Worm (Caenorhabditis elegans): ENCODE results near the gene srbc-16.

srbc-16 gene

ce11 chrV:2199594-2199993 lies 17.8 kb downstream of the srbc-16 start:
- TF ChIP-seq klf-2 (GFP tag; conservative IDR thresholded peaks at IDR 0.05) (no peak), cog-1 (tag; optimal IDR thresholded peaks at IDR 0.05) (no peak), ref-1 (GFP tag; conservative IDR thresholded peaks at IDR 0.05) (no peak), med-1 (GFP tag; optimal IDR thresholded peaks at IDR 0.05; ENCODE audit: insufficient read depth) (no peak), ztf-29 (GFP tag; IDR thresholded peaks at IDR 0.05) (no peak), ztf-23 (GFP tag; IDR thresholded peaks at IDR 0.05) (no peak), tab-1 (GFP tag; IDR thresholded peaks at IDR 0.05) (no peak), flt-1 (GFP tag; IDR thresholded peaks at IDR 0.05) (no peak), T22C8.4 (GFP tag; IDR thresholded peaks at IDR 0.05) (no peak)

ce11 chrV:2200402-2200801 lies 18.6 kb downstream of the srbc-16 start:
- TF ChIP-seq med-1 (GFP tag; optimal IDR thresholded peaks at IDR 0.05; ENCODE audit: insufficient read depth): no peak
- TF ChIP-seq flt-1 (GFP tag; IDR thresholded peaks at IDR 0.05): no peak
- no peak for TF ChIP-seq tab-1 (GFP tag; IDR thresholded peaks at IDR 0.05)
- TF ChIP-seq cog-1 (tag; optimal IDR thresholded peaks at IDR 0.05): no peak
- no peak for TF ChIP-seq ref-1 (GFP tag; conservative IDR thresholded peaks at IDR 0.05)
- no peak for TF ChIP-seq T22C8.4 (GFP tag; IDR thresholded peaks at IDR 0.05)

ce11 chrV:2201240-2201639 lies 19.4 kb downstream of the srbc-16 start, which contains the start of gene cyp-32B1:
Gene cyp-32B1, minus strand, starts transcription at chrV:2201415.
- TF ChIP-seq ztf-23 (GFP tag; IDR thresholded peaks at IDR 0.05) (no peak), T22C8.4 (GFP tag; IDR thresholded peaks at IDR 0.05) (no peak), med-1 (GFP tag; optimal IDR thresholded peaks at IDR 0.05; ENCODE audit: insufficient read depth) (no peak), cog-1 (tag; optimal IDR thresholded peaks at IDR 0.05) (no peak), flt-1 (GFP tag; IDR thresholded peaks at IDR 0.05) (no peak), tab-1 (GFP tag; IDR thresholded peaks at IDR 0.05) (no peak), ztf-29 (GFP tag; IDR thresholded peaks at IDR 0.05) (no peak)

ce11 chrV:2204080-2204479 lies 22.2 kb downstream of the srbc-16 start, which contains the start of gene cyp-33C12:
Gene cyp-33C12, minus strand, starts transcription at chrV:2204400.
- no peak for TF ChIP-seq cog-1 (tag; optimal IDR thresholded peaks at IDR 0.05)
- TF ChIP-seq flt-1 (GFP tag; IDR thresholded peaks at IDR 0.05): no peak
- no peak for TF ChIP-seq med-1 (GFP tag; optimal IDR thresholded peaks at IDR 0.05; ENCODE audit: insufficient read depth)
- TF ChIP-seq ref-1 (GFP tag; conservative IDR thresholded peaks at IDR 0.05): no peak
- no peak for TF ChIP-seq T22C8.4 (GFP tag; IDR thresholded peaks at IDR 0.05)
- no peak for TF ChIP-seq tab-1 (GFP tag; IDR thresholded peaks at IDR 0.05)
- no peak for TF ChIP-seq ztf-23 (GFP tag; IDR thresholded peaks at IDR 0.05)
- no peak for TF ChIP-seq ztf-29 (GFP tag; IDR thresholded peaks at IDR 0.05)
- no peak for TF ChIP-seq klf-2 (GFP tag; conservative IDR thresholded peaks at IDR 0.05)

- no peak for TF ChIP-seq T22C8.4 (GFP tag; IDR thresholded peaks at IDR 0.05)
- TF ChIP-seq klf-2 (GFP tag; conservative IDR thresholded peaks at IDR 0.05): no peak
- TF ChIP-seq cog-1 (tag; optimal IDR thresholded peaks at IDR 0.05): no peak
- no peak for TF ChIP-seq flt-1 (GFP tag; IDR thresholded peaks at IDR 0.05)
- no peak for TF ChIP-seq ztf-29 (GFP tag; IDR thresholded peaks at IDR 0.05)
- no peak for TF ChIP-seq med-1 (GFP tag; optimal IDR thresholded peaks at IDR 0.05; ENCODE audit: insufficient read depth)
- no peak for TF ChIP-seq tab-1 (GFP tag; IDR thresholded peaks at IDR 0.05)
- no peak for TF ChIP-seq ztf-23 (GFP tag; IDR thresholded peaks at IDR 0.05)
- no peak for TF ChIP-seq ref-1 (GFP tag; conservative IDR thresholded peaks at IDR 0.05)
Observed at ce11 chrV:2206181-2206580, 24.3 kb downstream of the srbc-16 start, which contains the start of gene srt-40. Gene srt-40, minus strand, starts transcription at chrV:2206281.

ce11 chrV:2206801-2207200 lies 25.0 kb downstream of the srbc-16 start, which contains the start of gene svh-11:
Gene svh-11, plus strand, starts transcription at chrV:2207101.
- TF ChIP-seq flt-1 (GFP tag; IDR thresholded peaks at IDR 0.05): no peak
- TF ChIP-seq ref-1 (GFP tag; conservative IDR thresholded peaks at IDR 0.05): no peak
- no peak for TF ChIP-seq cog-1 (tag; optimal IDR thresholded peaks at IDR 0.05)
- no peak for TF ChIP-seq klf-2 (GFP tag; conservative IDR thresholded peaks at IDR 0.05)
- no peak for TF ChIP-seq ztf-23 (GFP tag; IDR thresholded peaks at IDR 0.05)
- TF ChIP-seq med-1 (GFP tag; optimal IDR thresholded peaks at IDR 0.05; ENCODE audit: insufficient read depth): no peak
- TF ChIP-seq tab-1 (GFP tag; IDR thresholded peaks at IDR 0.05): no peak

- TF ChIP-seq ref-1 (GFP tag; conservative IDR thresholded peaks at IDR 0.05) (no peak), ztf-23 (GFP tag; IDR thresholded peaks at IDR 0.05) (no peak), tab-1 (GFP tag; IDR thresholded peaks at IDR 0.05) (no peak), T22C8.4 (GFP tag; IDR thresholded peaks at IDR 0.05) (no peak), ztf-29 (GFP tag; IDR thresholded peaks at IDR 0.05) (no peak), klf-2 (GFP tag; conservative IDR thresholded peaks at IDR 0.05) (no peak), flt-1 (GFP tag; IDR thresholded peaks at IDR 0.05) (no peak)
Observed at ce11 chrV:2207527-2207926, 25.7 kb downstream of the srbc-16 start.

- TF ChIP-seq ztf-29 (GFP tag; IDR thresholded peaks at IDR 0.05) (no peak), T22C8.4 (GFP tag; IDR thresholded peaks at IDR 0.05) (no peak), klf-2 (GFP tag; conservative IDR thresholded peaks at IDR 0.05) (no peak), flt-1 (GFP tag; IDR thresholded peaks at IDR 0.05) (no peak)
Observed at ce11 chrV:2211936-2212335, 30.1 kb downstream of the srbc-16 start, which contains the start of gene nhr-133. Gene nhr-133, minus strand, starts transcription at chrV:2212118.

- TF ChIP-seq ztf-23 (GFP tag; IDR thresholded peaks at IDR 0.05): no peak
- no peak for TF ChIP-seq ref-1 (GFP tag; conservative IDR thresholded peaks at IDR 0.05)
- no peak for TF ChIP-seq med-1 (GFP tag; optimal IDR thresholded peaks at IDR 0.05; ENCODE audit: insufficient read depth)
- no peak for TF ChIP-seq tab-1 (GFP tag; IDR thresholded peaks at IDR 0.05)
- TF ChIP-seq T22C8.4 (GFP tag; IDR thresholded peaks at IDR 0.05): no peak
- TF ChIP-seq ztf-29 (GFP tag; IDR thresholded peaks at IDR 0.05): no peak
Observed at ce11 chrV:2214428-2215038, 32.7 kb downstream of the srbc-16 start, which contains the start of gene nhr-184. Gene nhr-184, minus strand, starts transcription at chrV:2214478.

- TF ChIP-seq tab-1 (GFP tag; IDR thresholded peaks at IDR 0.05) (no peak), ztf-23 (GFP tag; IDR thresholded peaks at IDR 0.05) (no peak), ztf-29 (GFP tag; IDR thresholded peaks at IDR 0.05) (no peak), T22C8.4 (GFP tag; IDR thresholded peaks at IDR 0.05) (no peak), med-1 (GFP tag; optimal IDR thresholded peaks at IDR 0.05; ENCODE audit: insufficient read depth) (no peak), cog-1 (tag; optimal IDR thresholded peaks at IDR 0.05) (no peak), ref-1 (GFP tag; conservative IDR thresholded peaks at IDR 0.05) (no peak), flt-1 (GFP tag; IDR thresholded peaks at IDR 0.05) (no peak), klf-2 (GFP tag; conservative IDR thresholded peaks at IDR 0.05) (no peak)
Observed at ce11 chrV:2215352-2215751, 33.5 kb downstream of the srbc-16 start, which contains the start of gene nstp-8. Gene nstp-8, plus strand, starts transcription at chrV:2215652.

Measured in whole organism, midembryonic.